Fruit fly (Drosophila melanogaster) whole organism, embryonic: ENCODE measurements around the gene Dscam3.

Source experiments
- CG11504 ChIP-seq: fragments of 200-800 bp; sonication (Bioruptor generic); optimal IDR thresholded peaks from 3 replicates; lab custom pipeline; 2019; ENCODE audit warnings: missing biosample characterization, mild to moderate bottlenecking, missing genetic modification characterization, moderate library complexity
- CG12219 ChIP-seq: fragments of 200-800 bp; sonication (Bioruptor generic); optimal IDR thresholded peaks from 3 replicates; lab custom pipeline; 2018; ENCODE audit warnings: missing biosample characterization, mild to moderate bottlenecking, missing genetic modification characterization
- CG12391 ChIP-seq: fragments of 200-800 bp; sonication (Bioruptor generic); optimal IDR thresholded peaks from 3 replicates; lab custom pipeline; 2018; ENCODE audit warnings: missing biosample characterization, mild to moderate bottlenecking, missing genetic modification characterization, moderate library complexity
- CG12659 ChIP-seq: fragments of 200-800 bp; sonication (Bioruptor generic); optimal IDR thresholded peaks from 3 replicates; lab custom pipeline; 2017; ENCODE audit warnings: mild to moderate bottlenecking, missing biosample characterization, missing genetic modification reagents, missing genetic modification characterization
- CG13424 ChIP-seq: fragments of 200-800 bp; sonication (Bioruptor generic); optimal IDR thresholded peaks from 2 replicates; lab custom pipeline; 2019; ENCODE audit warnings: missing biosample characterization, mild to moderate bottlenecking, missing genetic modification characterization, moderate library complexity
- CG13894 ChIP-seq: fragments of 200-800 bp; sonication (Bioruptor generic); optimal IDR thresholded peaks from 3 replicates; lab custom pipeline; 2018; ENCODE audit warnings: missing biosample characterization, mild to moderate bottlenecking, missing genetic modification characterization, moderate library complexity
- CG15269 ChIP-seq: fragments of 200-800 bp; sonication (Bioruptor generic); optimal IDR thresholded peaks from 2 replicates; lab custom pipeline; 2018; ENCODE audit warnings: missing biosample characterization, mild to moderate bottlenecking, missing genetic modification characterization, moderate library complexity
- CG17361 ChIP-seq: fragments of 200-800 bp; sonication (Bioruptor generic); IDR thresholded peaks from 3 replicates; pipeline ENCODE4 v1.3.6; 2022; ENCODE audit warnings: missing biosample characterization, missing genetic modification characterization
- CG18262 ChIP-seq: fragments of 200-800 bp; optimal IDR thresholded peaks from 3 replicates; lab custom pipeline; 2019; ENCODE audit warnings: missing biosample characterization, mild to moderate bottlenecking, missing genetic modification characterization, moderate library complexity
- CG2678 ChIP-seq: fragments of 200-800 bp; sonication (Bioruptor generic); optimal IDR thresholded peaks from 3 replicates; lab custom pipeline; 2019; ENCODE audit warnings: missing biosample characterization, mild to moderate bottlenecking, missing genetic modification characterization, moderate library complexity
- CG2712 ChIP-seq: fragments of 200-800 bp; optimal IDR thresholded peaks from 3 replicates; lab custom pipeline; 2019; ENCODE audit warnings: missing biosample characterization, mild to moderate bottlenecking, missing genetic modification characterization, moderate library complexity
- CG31441 ChIP-seq: fragments of 200-800 bp; sonication (Bioruptor generic); IDR thresholded peaks from 2 replicates; pipeline ENCODE4 v1.3.6; 2022; ENCODE audit warnings: missing biosample characterization, missing genetic modification characterization
- CG43689 ChIP-seq: fragments of 200-800 bp; sonication (Bioruptor generic); IDR thresholded peaks from 2 replicates; pipeline ENCODE4 v1.3.6; 2022; ENCODE audit warnings: missing biosample characterization, missing genetic modification characterization
- CG7556 ChIP-seq: fragments of 200-800 bp; sonication (Bioruptor generic); optimal IDR thresholded peaks from 2 replicates; lab custom pipeline; 2017; ENCODE audit warnings: missing biosample characterization, mild to moderate bottlenecking, missing genetic modification characterization
- CG7839 ChIP-seq: fragments of 200-800 bp; sonication (Bioruptor generic); optimal IDR thresholded peaks from 3 replicates; lab custom pipeline; 2018; ENCODE audit warnings: missing biosample characterization, mild to moderate bottlenecking, missing genetic modification characterization, moderate library complexity
- CG8924 ChIP-seq: fragments of 200-800 bp; optimal IDR thresholded peaks from 3 replicates; lab custom pipeline; 2019; ENCODE audit warnings: missing biosample characterization, mild to moderate bottlenecking, missing genetic modification characterization, moderate library complexity
- CoRest ChIP-seq: fragments of 200-800 bp; sonication (Bioruptor generic); optimal IDR thresholded peaks from 3 replicates; lab custom pipeline; 2018; ENCODE audit warnings: missing biosample characterization, mild to moderate bottlenecking, missing genetic modification characterization, moderate library complexity
- E2f2 ChIP-seq: fragments of 200-800 bp; sonication (Bioruptor generic); IDR thresholded peaks from 2 replicates; pipeline ENCODE4 v1.3.6; 2022; ENCODE audit warnings: missing biosample characterization, missing genetic modification characterization
- Hmr ChIP-seq: fragments of 200-800 bp; sonication (Bioruptor generic); optimal IDR thresholded peaks from 3 replicates; lab custom pipeline; 2017; ENCODE audit warnings: mild to moderate bottlenecking, missing biosample characterization, missing genetic modification reagents, missing genetic modification characterization
- Hr51 ChIP-seq, 2 experiments: fragments of 200-800 bp; sonication (Bioruptor generic); optimal IDR thresholded peaks; 2 replicates in 1 of 2; 3 replicates in 1 of 2; lab custom pipeline; 2016 to 2018; ENCODE audit warnings: missing biosample characterization in 2 of 2, missing genetic modification characterization in 2 of 2, mild to moderate bottlenecking in 1 of 2, moderate library complexity in 1 of 2
- Jarid2 ChIP-seq: fragments of 200-800 bp; sonication (Bioruptor generic); optimal IDR thresholded peaks from 3 replicates; lab custom pipeline; 2017; ENCODE audit warnings: mild to moderate bottlenecking, missing biosample characterization, missing genetic modification reagents, missing genetic modification characterization
- MBD-R2 ChIP-seq: fragments of 200-800 bp; sonication (Bioruptor generic); IDR thresholded peaks from 2 replicates; pipeline ENCODE4 v1.3.6; 2022; ENCODE audit warnings: missing biosample characterization, missing genetic modification characterization
- Meics ChIP-seq: fragments of 200-800 bp; sonication (Bioruptor generic); optimal IDR thresholded peaks from 2 replicates; lab custom pipeline; 2017; ENCODE audit warnings: missing biosample characterization, mild to moderate bottlenecking, missing genetic modification characterization
- Oli ChIP-seq: fragments of 200-800 bp; sonication (Bioruptor generic); optimal IDR thresholded peaks from 2 replicates; lab custom pipeline; 2018; ENCODE audit warnings: missing biosample characterization, mild to moderate bottlenecking, missing genetic modification characterization, moderate library complexity
- PHDP ChIP-seq: fragments of 200-800 bp; sonication (Bioruptor generic); optimal IDR thresholded peaks from 3 replicates; lab custom pipeline; 2018; ENCODE audit warnings: missing biosample characterization, mild to moderate bottlenecking, missing genetic modification characterization, moderate library complexity
- Sox102F ChIP-seq: fragments of 200-800 bp; sonication (Bioruptor generic); optimal IDR thresholded peaks from 2 replicates; lab custom pipeline; 2018; ENCODE audit warnings: missing biosample characterization, mild to moderate bottlenecking, missing genetic modification characterization, moderate library complexity
- TFAM ChIP-seq: fragments of 200-800 bp; sonication (Bioruptor generic); optimal IDR thresholded peaks from 2 replicates; lab custom pipeline; 2017; ENCODE audit warnings: missing biosample characterization, missing genetic modification characterization, inconsistent platforms
- Xrp1 ChIP-seq: fragments of 200-800 bp; sonication (Bioruptor generic); IDR thresholded peaks from 2 replicates; pipeline ENCODE4 v1.3.6; 2022; ENCODE audit warnings: missing biosample characterization, missing genetic modification characterization
- bsh ChIP-seq, 2 experiments: fragments of 200-800 bp; sonication (Bioruptor generic); optimal IDR thresholded peaks; 2 replicates each; lab custom pipeline; 2017 to 2018; ENCODE audit warnings: mild to moderate bottlenecking in 2 of 2, missing biosample characterization in 2 of 2, missing genetic modification characterization in 2 of 2, moderate library complexity in 1 of 2
- dmrt99B ChIP-seq: fragments of 200-800 bp; sonication (Bioruptor generic); optimal IDR thresholded peaks from 2 replicates; lab custom pipeline; 2018; ENCODE audit warnings: missing biosample characterization, mild to moderate bottlenecking, missing genetic modification characterization, moderate library complexity
- gem ChIP-seq: fragments of 200-800 bp; sonication (Bioruptor generic); optimal IDR thresholded peaks from 2 replicates; lab custom pipeline; 2019; ENCODE audit warnings: missing biosample characterization, mild to moderate bottlenecking, missing genetic modification characterization, moderate library complexity
- grau ChIP-seq: fragments of 200-800 bp; optimal IDR thresholded peaks from 3 replicates; lab custom pipeline; 2019; ENCODE audit warnings: missing biosample characterization, mild to moderate bottlenecking, missing genetic modification characterization, moderate library complexity
- pb ChIP-seq: fragments of 200-800 bp; sonication (Bioruptor generic); optimal IDR thresholded peaks from 3 replicates; lab custom pipeline; 2016; ENCODE audit warnings: missing biosample characterization, missing genetic modification characterization
- pita ChIP-seq: fragments of 200-800 bp; sonication (Bioruptor generic); optimal IDR thresholded peaks from 2 replicates; lab custom pipeline; 2017; ENCODE audit warnings: missing biosample characterization, mild to moderate bottlenecking, missing genetic modification characterization
- psq ChIP-seq: fragments of 200-800 bp; sonication (Bioruptor generic); optimal IDR thresholded peaks from 2 replicates; lab custom pipeline; 2017; ENCODE audit warnings: missing biosample characterization, missing genetic modification characterization
- row ChIP-seq: fragments of 200-800 bp; sonication (Bioruptor generic); IDR thresholded peaks from 3 replicates; pipeline ENCODE4 v1.3.6; 2022; ENCODE audit warnings: missing biosample characterization, missing genetic modification characterization
- salm ChIP-seq: fragments of 200-800 bp; sonication (Bioruptor generic); optimal IDR thresholded peaks from 2 replicates; lab custom pipeline; 2018; ENCODE audit warnings: missing biosample characterization, mild to moderate bottlenecking, missing genetic modification characterization
- sc ChIP-seq, 3 experiments: fragments of >200 bp in 2 of 3; fragments of 200-800 bp in 1 of 3; sonication (Bioruptor generic) in 1 of 3; optimal IDR thresholded peaks; 2 replicates in 2 of 3; 3 replicates in 1 of 3; lab custom pipeline; 2017; ENCODE audit warnings: mild to moderate bottlenecking in 1 of 3, missing biosample characterization in 1 of 3, missing genetic modification characterization in 1 of 3, missing genetic modification reagents in 1 of 3
- sens ChIP-seq: fragments of 200-800 bp; sonication (Bioruptor generic); peaks from one replicate; lab custom pipeline; 2016; ENCODE audit warnings: missing biosample characterization, missing genetic modification characterization
- slbo ChIP-seq: fragments of 200-800 bp; sonication (Bioruptor generic); IDR thresholded peaks from 2 replicates; pipeline ENCODE4 v1.3.6; 2022; ENCODE audit warnings: missing biosample characterization, missing genetic modification characterization
- unpg ChIP-seq: fragments of 200-800 bp; sonication (Bioruptor generic); optimal IDR thresholded peaks from 3 replicates; lab custom pipeline; 2018; ENCODE audit warnings: missing biosample characterization, mild to moderate bottlenecking, missing genetic modification characterization, moderate library complexity

Dscam3 gene

dm6 chr3R:17530400-17530799 is 24.9 kb upstream of the Dscam3 start:
- TF ChIP-seq bsh (GFP tag; optimal IDR thresholded peaks at IDR 0.05; lab: Kevin White, UChicago), result no peak
- peak; percentile 25 for TF ChIP-seq Meics (GFP tag; lab: Kevin White, UChicago)
- peak; percentile 60 for TF ChIP-seq gem
- TF ChIP-seq Xrp1, result 0 out of 2 replicates have a peak, but pooled peaks have one; percentile 23
- TF ChIP-seq CG7839 (tag; lab: Kevin White, UChicago), result peak; percentile 51
- TF ChIP-seq CG12219, result no peak
- peak; percentile 10 for TF ChIP-seq CG12659 (GFP tag; lab: Kevin White, UChicago)
- TF ChIP-seq Hr51 (GFP tag; optimal IDR thresholded peaks at IDR 0.05; lab: Kevin White, UChicago), result peak in 1 of 2 experiments; percentile 49
- TF ChIP-seq salm (tag; lab: Kevin White, UChicago), result no peak
- peak; percentile 5 for TF ChIP-seq CG18262 (tag; lab: Kevin White, UChicago)
- no peak for TF ChIP-seq psq (GFP tag; lab: Kevin White, UChicago)
- TF ChIP-seq grau (tag; lab: Kevin White, UChicago), result peak; percentile 36
- TF ChIP-seq CG15269 (tag; lab: Kevin White, UChicago), result peak; percentile 46
- TF ChIP-seq CG17361 (GFP tag; lab: Robert Waterston, UW), result 0 out of 3 replicates have a peak, but pooled peaks have one; percentile 31
- TF ChIP-seq CG7556 (GFP tag; lab: Kevin White, UChicago), result peak; percentile 58
- no peak for TF ChIP-seq Jarid2 (GFP tag; lab: Kevin White, UChicago)
- peak; percentile 25 for TF ChIP-seq Sox102F (GFP tag; lab: Kevin White, UChicago)
- TF ChIP-seq sc (optimal IDR thresholded peaks at IDR 0.05; lab: Kevin White, UChicago), result no peak
- TF ChIP-seq sc (GFP tag; optimal IDR thresholded peaks at IDR 0.05; lab: Kevin White, UChicago), result no peak
- TF ChIP-seq row (GFP tag; lab: Robert Waterston, UW), result peak; percentile 29; the same call in 1 of the 3 replicates
- no peak for TF ChIP-seq pita (GFP tag; lab: Kevin White, UChicago)
- TF ChIP-seq TFAM, result no peak
- TF ChIP-seq unpg, result peak; percentile 11
- TF ChIP-seq dmrt99B (tag; lab: Kevin White, UChicago), result peak; percentile 28
- TF ChIP-seq CG2678 (tag; lab: Kevin White, UChicago), result peak; percentile 53
- TF ChIP-seq CG2712 (tag; lab: Kevin White, UChicago), result peak; percentile 20
- TF ChIP-seq MBD-R2 (GFP tag; lab: Robert Waterston, UW), result no peak
- no peak for TF ChIP-seq CG43689 (GFP tag; lab: Robert Waterston, UW)
- TF ChIP-seq CG11504, result peak; percentile 18
- TF ChIP-seq pb, result no peak
- TF ChIP-seq CoRest (tag; lab: Kevin White, UChicago), result peak; percentile 41
- TF ChIP-seq CG31441 (GFP tag; lab: Robert Waterston, UW), result peak; percentile 49
- peak; percentile 46 for TF ChIP-seq Hmr
- TF ChIP-seq CG13894, result no peak
- peak; percentile 32 for TF ChIP-seq CG13424 (tag; lab: Kevin White, UChicago)
- TF ChIP-seq CG12391, result peak; percentile 29
- peak; percentile 16 for TF ChIP-seq CG8924 (tag; lab: Kevin White, UChicago)
- TF ChIP-seq Oli, result peak; percentile 21
- TF ChIP-seq PHDP, result peak; percentile 47
- TF ChIP-seq sens (GFP tag; lab: Kevin White, UChicago), result peak; percentile 18
- no peak for TF ChIP-seq E2f2 (GFP tag; lab: Robert Waterston, UW)
- peak; percentile 42; the same call in 1 of the 2 replicates for TF ChIP-seq slbo (GFP tag; lab: Robert Waterston, UW)
